Fruit fly (Drosophila melanogaster) whole organism, wandering third instar larva: ENCODE results near the gene CG2017.
A peak's percentile ranks its signal among the peaks of the same experiment; 100 is the strongest.

Experiments used
- Dif ChIP-seq: fragments of 200-275, 200-300 bp; sonication (Bioruptor generic); optimal IDR thresholded peaks from 2 replicates; lab custom pipeline; 2018; ENCODE audit warnings: missing biosample characterization, missing genetic modification characterization; ENCODE audit not compliant: partially characterized antibody
- Myc ChIP-seq: fragments of >200 bp; optimal IDR thresholded peaks from 2 replicates; lab custom pipeline; 2017
- OdsH ChIP-seq: fragments of 200-800 bp; sonication (Bioruptor generic); optimal IDR thresholded peaks from 2 replicates; lab custom pipeline; 2016; ENCODE audit warnings: missing biosample characterization, mild to moderate bottlenecking, missing genetic modification characterization
- dsf ChIP-seq: sonication (Bioruptor generic); optimal IDR thresholded peaks from 2 replicates; lab custom pipeline; 2016; ENCODE audit warnings: missing biosample characterization, missing genetic modification characterization, borderline replicate concordance
- ey ChIP-seq: fragments of 200-800 bp; sonication (Bioruptor generic); optimal IDR thresholded peaks from 2 replicates; lab custom pipeline; 2016; ENCODE audit warnings: missing biosample characterization, missing genetic modification characterization
- h ChIP-seq: fragments of 200-800 bp; sonication (Bioruptor generic); optimal IDR thresholded peaks from 3 replicates; lab custom pipeline; 2016; ENCODE audit warnings: missing biosample characterization, mild to moderate bottlenecking, missing genetic modification characterization
- lola ChIP-seq: fragments of >200 bp; optimal IDR thresholded peaks from 2 replicates; lab custom pipeline; 2017; ENCODE audit warnings: missing biosample characterization, missing genetic modification characterization
- pan ChIP-seq: fragments of >200 bp; optimal IDR thresholded peaks from 2 replicates; lab custom pipeline; 2017
- psq ChIP-seq: fragments of 200-800 bp; sonication (Bioruptor generic); optimal IDR thresholded peaks from 3 replicates; lab custom pipeline; 2017; ENCODE audit warnings: missing biosample characterization, mild to moderate bottlenecking, missing genetic modification characterization, moderate library complexity
- usp ChIP-seq: fragments of >200 bp; optimal IDR thresholded peaks from 2 replicates; lab custom pipeline; 2017; ENCODE audit warnings: missing biosample characterization, missing genetic modification characterization

DNA sequence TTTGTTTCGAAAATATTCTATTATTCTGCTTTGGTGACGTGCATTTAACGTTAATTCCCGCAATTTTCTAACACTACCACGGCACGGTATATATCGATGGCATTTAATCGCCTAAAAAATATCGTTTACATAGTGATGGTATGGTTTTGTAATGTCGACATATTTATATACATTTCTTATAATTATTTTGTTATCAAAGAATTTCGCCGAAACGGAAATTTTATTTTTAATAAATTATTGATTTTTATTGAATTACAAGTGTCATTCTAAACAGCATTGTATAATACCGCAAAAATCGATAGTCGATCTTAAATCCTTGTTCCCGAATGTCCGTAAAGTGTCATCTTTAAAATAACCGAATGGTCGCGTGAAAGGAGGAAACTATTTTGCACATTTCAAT lies 37.7 kb downstream of the CG2017 start, which contains the start of the genes Sec20 and dgrn:
- TF ChIP-seq ey (GFP tag; lab: Kevin White, UChicago), result peak; percentile 50
- no peak for TF ChIP-seq Dif (GFP tag; lab: Kevin White, UChicago)
- TF ChIP-seq h (GFP tag; lab: Kevin White, UChicago), result peak; percentile 83
- peak; percentile 68 for TF ChIP-seq psq (GFP tag; lab: Kevin White, UChicago)
- TF ChIP-seq lola (GFP tag; lab: Kevin White, UChicago), result no peak
- peak; percentile 77 for TF ChIP-seq OdsH (GFP tag; lab: Kevin White, UChicago)
- TF ChIP-seq usp (GFP tag; lab: Kevin White, UChicago), result no peak
- TF ChIP-seq Myc (lab: Kevin White, UChicago), result peak; percentile 33
- TF ChIP-seq pan, result no peak
- peak; percentile 58 for TF ChIP-seq dsf
